Fruit fly (Drosophila melanogaster) Kc167 (cell line): Measurements from ENCODE around the gene TfIIEalpha.

Source experiments
- Myc ChIP-seq: fragments of >200 bp; optimal IDR thresholded peaks from 2 replicates; lab custom pipeline; 2017; ENCODE audit warnings: missing external identifiers
- Sin3A ChIP-seq: fragments of >200 bp; optimal IDR thresholded peaks from 2 replicates; lab custom pipeline; 2018; ENCODE audit warnings: missing external identifiers
- h ChIP-seq: fragments of >200 bp; optimal IDR thresholded peaks from 3 replicates; lab custom pipeline; 2018; ENCODE audit warnings: missing external identifiers
- insv ChIP-seq: fragments of >200 bp; optimal IDR thresholded peaks from 3 replicates; lab custom pipeline; 2018; ENCODE audit warnings: missing external identifiers
- psq ChIP-seq: fragments of >200 bp; optimal IDR thresholded peaks from 2 replicates; lab custom pipeline; 2017; ENCODE audit warnings: missing external identifiers
- ttk ChIP-seq: sonication (Bioruptor generic); optimal IDR thresholded peaks from 2 replicates; lab custom pipeline; 2017; ENCODE audit warnings: missing external identifiers

Gene TfIIEalpha

dm6 chr3L:11681794-11682193, at the start of gene TfIIEalpha:
TfIIEalpha (plus strand) TSS chr3L:11682038.
- TF ChIP-seq insv (lab: Kevin White, UChicago) = no peak
- TF ChIP-seq ttk (lab: Kevin White, UChicago) = no peak
- no peak for TF ChIP-seq psq
- TF ChIP-seq Sin3A (lab: Kevin White, UChicago) = no peak
- TF ChIP-seq h (lab: Kevin White, UChicago) = no peak
- no peak for TF ChIP-seq Myc

- TF ChIP-seq insv (lab: Kevin White, UChicago) (no peak), Sin3A (lab: Kevin White, UChicago) (no peak), Myc (no peak), psq (no peak), h (lab: Kevin White, UChicago) (no peak), ttk (lab: Kevin White, UChicago) (no peak)
Measured at dm6 chr3L:11634551-11634950, 47.3 kb upstream of the TfIIEalpha start.

dm6 chr3L:11636829-11637228, 45.0 kb upstream of the TfIIEalpha start:
- TF ChIP-seq ttk (lab: Kevin White, UChicago) = no peak
- no peak for TF ChIP-seq Myc
- no peak for TF ChIP-seq insv (lab: Kevin White, UChicago)
- TF ChIP-seq h (lab: Kevin White, UChicago) = no peak
- TF ChIP-seq Sin3A (lab: Kevin White, UChicago) = no peak
- TF ChIP-seq psq = no peak

- TF ChIP-seq ttk (lab: Kevin White, UChicago) (no peak), psq (no peak), Sin3A (lab: Kevin White, UChicago) (no peak)
Measured at dm6 chr3L:11645933-11646332, 35.9 kb upstream of the TfIIEalpha start, which contains the start of gene CG6071. CG6071 (minus strand) TSS chr3L:11646033.

dm6 chr3L:11648410-11648809, 33.4 kb upstream of the TfIIEalpha start, which contains the start of the genes RIOK1 and Polr3H:
RIOK1 (minus strand) TSS chr3L:11648474.
Polr3H (plus strand) TSS chr3L:11648756.
- TF ChIP-seq Sin3A (lab: Kevin White, UChicago) (no peak), psq (no peak), ttk (lab: Kevin White, UChicago) (no peak), h (lab: Kevin White, UChicago) (no peak), insv (lab: Kevin White, UChicago) (no peak), Myc (no peak)

- no peak for TF ChIP-seq psq
- TF ChIP-seq insv (lab: Kevin White, UChicago) = no peak
- TF ChIP-seq Sin3A (lab: Kevin White, UChicago) = no peak
- no peak for TF ChIP-seq h (lab: Kevin White, UChicago)
- no peak for TF ChIP-seq ttk (lab: Kevin White, UChicago)
- no peak for TF ChIP-seq Myc
Measured at dm6 chr3L:11656189-11656588, 25.6 kb upstream of the TfIIEalpha start.

dm6 chr3L:11678313-11678817, 3.5 kb upstream of the TfIIEalpha start:
- TF ChIP-seq psq (no peak), Myc (no peak), ttk (lab: Kevin White, UChicago) (no peak), Sin3A (lab: Kevin White, UChicago) (no peak), insv (lab: Kevin White, UChicago) (no peak), h (lab: Kevin White, UChicago) (no peak)

- TF ChIP-seq h (lab: Kevin White, UChicago) (no peak), Sin3A (lab: Kevin White, UChicago) (no peak), ttk (lab: Kevin White, UChicago) (no peak), Myc (no peak), psq (no peak), insv (lab: Kevin White, UChicago) (no peak)
Measured at dm6 chr3L:11680298-11680697, 1.5 kb upstream of the TfIIEalpha start, which contains the start of gene CG32085. CG32085 (minus strand) TSS chr3L:11680344.

- no peak for TF ChIP-seq Sin3A (lab: Kevin White, UChicago)
- no peak for TF ChIP-seq insv (lab: Kevin White, UChicago)
- no peak for TF ChIP-seq ttk (lab: Kevin White, UChicago)
- TF ChIP-seq h (lab: Kevin White, UChicago) = no peak
- no peak for TF ChIP-seq Myc
- TF ChIP-seq psq = no peak
Measured at dm6 chr3L:11683819-11684521, 2.1 kb downstream of the TfIIEalpha start, which contains the start of gene Sugb. Sugb (plus strand) TSS chr3L:11683980.

- TF ChIP-seq Myc (no peak), psq (no peak), h (lab: Kevin White, UChicago) (no peak)
Measured at dm6 chr3L:11684522-11684851, 2.6 kb downstream of the TfIIEalpha start.

dm6 chr3L:11685876-11686275, 4.0 kb downstream of the TfIIEalpha start:
- TF ChIP-seq h (lab: Kevin White, UChicago) = no peak
- TF ChIP-seq psq = no peak
- TF ChIP-seq Myc = no peak
- no peak for TF ChIP-seq insv (lab: Kevin White, UChicago)
- no peak for TF ChIP-seq ttk (lab: Kevin White, UChicago)
- no peak for TF ChIP-seq Sin3A (lab: Kevin White, UChicago)

- TF ChIP-seq h (lab: Kevin White, UChicago) (no peak), ttk (lab: Kevin White, UChicago) (no peak), Myc (no peak), psq (no peak), insv (lab: Kevin White, UChicago) (no peak), Sin3A (lab: Kevin White, UChicago) (no peak)
Measured at dm6 chr3L:11689832-11690602, 8.2 kb downstream of the TfIIEalpha start.
